Worm (Caenorhabditis elegans) whole organism, L2 larva: ENCODE results near the gene R13H4.2.

Source experiments
- C34F6.9 ChIP-seq: fragments of 150-350 bp; optimal IDR thresholded peaks from 2 replicates; lab custom pipeline; 2014; ENCODE audit warnings: missing biosample characterization, missing genetic modification characterization
- F13H6.1 ChIP-seq: sonication (generic microtip); optimal IDR thresholded peaks from 2 replicates; lab custom pipeline; 2016; ENCODE audit warnings: missing genetic modification characterization, missing compliant biosample characterization
- R02D3.7 ChIP-seq: fragments of 150-350 bp; optimal IDR thresholded peaks from 2 replicates; lab custom pipeline; 2014; ENCODE audit warnings: missing biosample characterization, missing genetic modification characterization
- Y55F3AM.14 ChIP-seq: fragments of 200-800 bp; sonication (Bioruptor generic); optimal IDR thresholded peaks from 2 replicates; lab custom pipeline; 2018; ENCODE audit warnings: mild to moderate bottlenecking, missing genetic modification characterization, missing compliant biosample characterization
- ZK546.5 ChIP-seq: sonication (generic microtip); optimal IDR thresholded peaks from 2 replicates; lab custom pipeline; 2017; ENCODE audit warnings: missing biosample characterization, missing genetic modification characterization
- alr-1 ChIP-seq: fragments of 150-350 bp; optimal IDR thresholded peaks from 2 replicates; lab custom pipeline; 2014; ENCODE audit warnings: missing biosample characterization, missing genetic modification characterization
- aly-2 ChIP-seq: fragments of 150-350 bp; optimal IDR thresholded peaks from 2 replicates; lab custom pipeline; 2014; ENCODE audit warnings: missing biosample characterization, missing genetic modification characterization
- ama-1 ChIP-seq: fragments of 150-350 bp; optimal IDR thresholded peaks from 2 replicates; lab custom pipeline; 2018; ENCODE audit warnings: inconsistent platforms
- blmp-1 ChIP-seq: sonication (generic microtip); optimal IDR thresholded peaks from 2 replicates; lab custom pipeline; 2017; ENCODE audit warnings: missing genetic modification characterization, mild to moderate bottlenecking, missing compliant biosample characterization, antibody characterized with exemption, moderate library complexity; ENCODE audit not compliant: insufficient read depth
- ceh-16 ChIP-seq: fragments of 150-350 bp; optimal IDR thresholded peaks from 2 replicates; lab custom pipeline; 2014; ENCODE audit warnings: missing biosample characterization, missing genetic modification characterization
- ceh-82 ChIP-seq: fragments of 150-350 bp; optimal IDR thresholded peaks from 2 replicates; lab custom pipeline; 2014; ENCODE audit warnings: missing biosample characterization, missing genetic modification characterization
- crh-2 ChIP-seq: sonication (generic microtip); optimal IDR thresholded peaks from 2 replicates; lab custom pipeline; 2017; ENCODE audit warnings: missing biosample characterization, missing genetic modification characterization
- dmd-4 ChIP-seq: sonication (generic microtip); optimal IDR thresholded peaks from 2 replicates; lab custom pipeline; 2017; ENCODE audit warnings: missing biosample characterization, missing genetic modification characterization
- egl-27 ChIP-seq: sonication (generic microtip); optimal IDR thresholded peaks from 3 replicates; lab custom pipeline; 2017; ENCODE audit warnings: missing biosample characterization, missing genetic modification reagents, missing genetic modification characterization
- elt-1 ChIP-seq: fragments of 150-350 bp; optimal IDR thresholded peaks from 2 replicates; lab custom pipeline; 2014; ENCODE audit warnings: missing biosample characterization, missing genetic modification characterization
- elt-3 ChIP-seq: sonication (generic microtip); optimal IDR thresholded peaks from 2 replicates; lab custom pipeline; 2017; ENCODE audit warnings: missing biosample characterization, missing genetic modification characterization
- fos-1 ChIP-seq: fragments of 150-350 bp; optimal IDR thresholded peaks from 2 replicates; lab custom pipeline; 2014; ENCODE audit warnings: missing biosample characterization, missing genetic modification characterization
- gmeb-1 ChIP-seq: fragments of 150-350 bp; optimal IDR thresholded peaks from 2 replicates; lab custom pipeline; 2014; ENCODE audit warnings: missing biosample characterization, missing genetic modification characterization
- lin-11 ChIP-seq: fragments of 150-350 bp; sonication (generic microtip); optimal IDR thresholded peaks from 2 replicates; lab custom pipeline; 2014; ENCODE audit warnings: missing biosample characterization, missing genetic modification characterization, inconsistent platforms, mixed read lengths
- lin-13 ChIP-seq: fragments of 150-350 bp; optimal IDR thresholded peaks from 2 replicates; lab custom pipeline; 2014; ENCODE audit warnings: missing biosample characterization, missing genetic modification reagents, missing genetic modification characterization
- lin-39 ChIP-seq: fragments of 150-350 bp; optimal IDR thresholded peaks from 2 replicates; lab custom pipeline; 2014; ENCODE audit warnings: missing biosample characterization, missing genetic modification reagents, missing genetic modification characterization
- lsy-2 ChIP-seq, 2 experiments: fragments of 150-350 bp in 1 of 2; sonication (generic microtip) in 1 of 2; optimal IDR thresholded peaks; 2 replicates each; lab custom pipeline; 2014 to 2017; ENCODE audit warnings: missing biosample characterization in 2 of 2, missing genetic modification characterization in 2 of 2
- mab-5 ChIP-seq: fragments of 150-350 bp; optimal IDR thresholded peaks from 2 replicates; lab custom pipeline; 2014; ENCODE audit warnings: missing biosample characterization, missing genetic modification characterization
- mbf-1 ChIP-seq: sonication (generic microtip); optimal IDR thresholded peaks from 2 replicates; lab custom pipeline; 2017; ENCODE audit warnings: missing biosample characterization, missing genetic modification characterization
- mdl-1 ChIP-seq, 2 experiments: fragments of 150-350 bp in 1 of 2; sonication (generic microtip) in 1 of 2; optimal IDR thresholded peaks; 2 replicates each; lab custom pipeline; 2017; ENCODE audit warnings: missing biosample characterization in 2 of 2, missing genetic modification characterization in 2 of 2
- nhr-10 ChIP-seq: sonication (generic microtip); optimal IDR thresholded peaks from 2 replicates; lab custom pipeline; 2017; ENCODE audit warnings: missing biosample characterization, missing genetic modification characterization
- nhr-129 ChIP-seq: fragments of 150-350 bp; optimal IDR thresholded peaks from 2 replicates; lab custom pipeline; 2014; ENCODE audit warnings: missing biosample characterization, missing genetic modification characterization
- nhr-21 ChIP-seq: fragments of 150-350 bp; optimal IDR thresholded peaks from 2 replicates; lab custom pipeline; 2014; ENCODE audit warnings: missing biosample characterization, missing genetic modification characterization
- nhr-237 ChIP-seq: fragments of 150-350 bp; optimal IDR thresholded peaks from 2 replicates; lab custom pipeline; 2014; ENCODE audit warnings: missing biosample characterization, missing genetic modification characterization
- nhr-25 ChIP-seq: fragments of 150-350 bp; sonication (generic microtip); optimal IDR thresholded peaks from 3 replicates; lab custom pipeline; 2014; ENCODE audit warnings: missing biosample characterization, missing genetic modification characterization
- nhr-6 ChIP-seq: fragments of 150-350 bp; optimal IDR thresholded peaks from 2 replicates; lab custom pipeline; 2014; ENCODE audit warnings: missing biosample characterization, missing genetic modification characterization
- nhr-77 ChIP-seq: fragments of 150-350 bp; optimal IDR thresholded peaks from 2 replicates; lab custom pipeline; 2014; ENCODE audit warnings: missing biosample characterization, missing genetic modification characterization
- sem-4 ChIP-seq: fragments of 150-350 bp; optimal IDR thresholded peaks from 2 replicates; lab custom pipeline; 2014; ENCODE audit warnings: missing biosample characterization, missing genetic modification reagents, missing genetic modification characterization
- skn-1 ChIP-seq: sonication (generic microtip); optimal IDR thresholded peaks from 2 replicates; lab custom pipeline; 2017; ENCODE audit warnings: missing biosample characterization, missing genetic modification characterization
- sma-3 ChIP-seq: sonication (generic microtip); optimal IDR thresholded peaks from 2 replicates; lab custom pipeline; 2016; ENCODE audit warnings: missing genetic modification reagents, missing genetic modification characterization, missing compliant biosample characterization
- sma-9 ChIP-seq, 2 experiments: fragments of 150-350 bp in 1 of 2; sonication (generic microtip) in 1 of 2; optimal IDR thresholded peaks; 2 replicates each; lab custom pipeline; 2014 to 2016; ENCODE audit warnings: missing genetic modification characterization in 2 of 2, mild to moderate bottlenecking in 1 of 2, missing biosample characterization in 1 of 2, missing compliant biosample characterization in 1 of 2, missing genetic modification reagents in 1 of 2, moderate library complexity in 1 of 2
- snpc-4 ChIP-seq: fragments of 150-350 bp; optimal IDR thresholded peaks from 2 replicates; lab custom pipeline; 2014; ENCODE audit warnings: missing biosample characterization, missing genetic modification characterization
- unc-39 ChIP-seq: fragments of 150-350 bp; optimal IDR thresholded peaks from 2 replicates; lab custom pipeline; 2014; ENCODE audit warnings: missing biosample characterization, missing genetic modification characterization
- unc-55 ChIP-seq: fragments of 150-350 bp; sonication (generic microtip); optimal IDR thresholded peaks from 3 replicates; lab custom pipeline; 2014; ENCODE audit warnings: missing biosample characterization, missing genetic modification reagents, missing genetic modification characterization
- unc-62 ChIP-seq: fragments of 150-350 bp; optimal IDR thresholded peaks from 2 replicates; lab custom pipeline; 2014; ENCODE audit warnings: missing biosample characterization, missing genetic modification reagents, missing genetic modification characterization
- zag-1 ChIP-seq: fragments of 150-350 bp; optimal IDR thresholded peaks from 2 replicates; lab custom pipeline; 2014; ENCODE audit warnings: missing biosample characterization, missing genetic modification characterization
- ztf-1 ChIP-seq: fragments of 200-800 bp; sonication (Bioruptor generic); conservative IDR thresholded peaks from 2 replicates; pipeline ENCODE4 v1.3.6; 2022; ENCODE audit warnings: missing genetic modification characterization, missing compliant biosample characterization
- ztf-11 ChIP-seq: sonication (generic microtip); optimal IDR thresholded peaks from 2 replicates; lab custom pipeline; 2017; ENCODE audit warnings: missing biosample characterization, missing genetic modification characterization
- ztf-4 ChIP-seq: fragments of 150-350 bp; optimal IDR thresholded peaks from 2 replicates; lab custom pipeline; 2014; ENCODE audit warnings: missing biosample characterization, missing genetic modification characterization

R13H4.2 gene

ce11 chrV:11885087-11885486 lies 48.9 kb downstream of the R13H4.2 start (continued):
- TF ChIP-seq nhr-25 (tag; lab: Kevin White, UChicago), result no peak
- TF ChIP-seq unc-39 (tag; lab: Kevin White, UChicago), result no peak
- no peak for TF ChIP-seq nhr-6 (tag; lab: Kevin White, UChicago)
- no peak for TF ChIP-seq lsy-2 (tag; optimal IDR thresholded peaks at IDR 0.05; lab: Kevin White, UChicago)
- TF ChIP-seq blmp-1 (tag; lab: Kevin White, UChicago), result no peak
- no peak for TF ChIP-seq nhr-237 (tag; lab: Kevin White, UChicago)
- TF ChIP-seq aly-2 (tag; lab: Kevin White, UChicago), result no peak
- no peak for TF ChIP-seq elt-3 (tag; lab: Kevin White, UChicago)
- no peak for TF ChIP-seq lin-11 (tag; lab: Kevin White, UChicago)
- no peak for TF ChIP-seq unc-55 (GFP tag; lab: Kevin White, UChicago)
- no peak for TF ChIP-seq ztf-4
- no peak for TF ChIP-seq alr-1
- no peak for TF ChIP-seq mab-5 (tag; lab: Kevin White, UChicago)
- peak; percentile 71 for TF ChIP-seq sma-9 (GFP tag; optimal IDR thresholded peaks at IDR 0.05; lab: Kevin White, UChicago)
- TF ChIP-seq sma-9 (tag; optimal IDR thresholded peaks at IDR 0.05; lab: Kevin White, UChicago), result no peak
- no peak for TF ChIP-seq snpc-4
- TF ChIP-seq ceh-16 (tag; lab: Kevin White, UChicago), result no peak

- no peak for TF ChIP-seq nhr-237 (tag; lab: Kevin White, UChicago)
- no peak for TF ChIP-seq sem-4
- no peak for TF ChIP-seq unc-62 (GFP tag; lab: Kevin White, UChicago)
- TF ChIP-seq ceh-82 (tag; lab: Kevin White, UChicago), result no peak
- TF ChIP-seq zag-1 (tag; lab: Kevin White, UChicago), result no peak
- TF ChIP-seq C34F6.9 (tag; lab: Kevin White, UChicago), result peak; percentile 51
- TF ChIP-seq R02D3.7 (tag; lab: Kevin White, UChicago), result no peak
- no peak for TF ChIP-seq alr-1
- peak; percentile 69 for TF ChIP-seq blmp-1 (tag; lab: Kevin White, UChicago)
- no peak for TF ChIP-seq skn-1 (tag; lab: Kevin White, UChicago)
- no peak for TF ChIP-seq ama-1
- TF ChIP-seq snpc-4, result no peak
- TF ChIP-seq Y55F3AM.14, result no peak
- no peak for TF ChIP-seq ZK546.5
- peak; percentile 60 for TF ChIP-seq ztf-4
- peak; percentile 70 for TF ChIP-seq gmeb-1 (tag; lab: Kevin White, UChicago)
- TF ChIP-seq ztf-11 (tag; lab: Kevin White, UChicago), result no peak
- peak; percentile 82 for TF ChIP-seq crh-2 (tag; lab: Kevin White, UChicago)
- TF ChIP-seq egl-27 (tag; lab: Kevin White, UChicago), result peak; percentile 51
- TF ChIP-seq sma-9 (GFP tag; optimal IDR thresholded peaks at IDR 0.05; lab: Kevin White, UChicago), result peak; percentile 95
- TF ChIP-seq sma-9 (tag; optimal IDR thresholded peaks at IDR 0.05; lab: Kevin White, UChicago), result no peak
- no peak for TF ChIP-seq aly-2 (tag; lab: Kevin White, UChicago)
- TF ChIP-seq nhr-129 (tag; lab: Kevin White, UChicago), result peak; percentile 91
- no peak for TF ChIP-seq mab-5 (tag; lab: Kevin White, UChicago)
- peak in 1 of 2 experiments; percentile 84 for TF ChIP-seq mdl-1 (tag; optimal IDR thresholded peaks at IDR 0.05; lab: Kevin White, UChicago)
- TF ChIP-seq fos-1 (tag; lab: Kevin White, UChicago), result peak; percentile 10
- TF ChIP-seq lsy-2 (tag; optimal IDR thresholded peaks at IDR 0.05; lab: Kevin White, UChicago), result peak in 1 of 2 experiments; percentile 74
- no peak for TF ChIP-seq ceh-16 (tag; lab: Kevin White, UChicago)
- peak; percentile 13 for TF ChIP-seq nhr-25 (tag; lab: Kevin White, UChicago)
- no peak for TF ChIP-seq mbf-1
- TF ChIP-seq nhr-10 (tag; lab: Kevin White, UChicago), result no peak
- peak; percentile 58 for TF ChIP-seq nhr-21 (tag; lab: Kevin White, UChicago)
- no peak for TF ChIP-seq dmd-4 (tag; lab: Kevin White, UChicago)
- no peak for TF ChIP-seq lin-39 (tag; lab: Kevin White, UChicago)
- TF ChIP-seq ztf-1, result no peak
- peak; percentile 25 for TF ChIP-seq lin-13 (GFP tag; lab: Kevin White, UChicago)
- no peak for TF ChIP-seq elt-3 (tag; lab: Kevin White, UChicago)
- TF ChIP-seq nhr-77, result no peak
- peak; percentile 3 for TF ChIP-seq nhr-6 (tag; lab: Kevin White, UChicago)
- peak; percentile 52 for TF ChIP-seq sma-3
- peak; percentile 87 for TF ChIP-seq F13H6.1 (tag; lab: Kevin White, UChicago)
- no peak for TF ChIP-seq elt-1 (tag; lab: Kevin White, UChicago)
- TF ChIP-seq unc-55 (GFP tag; lab: Kevin White, UChicago), result no peak
Measured at ce11 chrV:11885939-11886338, 49.7 kb downstream of the R13H4.2 start.
